Worm (Caenorhabditis elegans): ENCODE data around the gene his-61.

- TF ChIP-seq pha-2 (tag; optimal IDR thresholded peaks at IDR 0.05): no peak
- TF ChIP-seq ceh-6 (GFP tag; optimal IDR thresholded peaks at IDR 0.05): no peak
- TF ChIP-seq nhr-11 (tag; optimal IDR thresholded peaks at IDR 0.05): no peak
- no peak for TF ChIP-seq tbx-2 (tag; optimal IDR thresholded peaks at IDR 0.05)
- TF ChIP-seq rnt-1 (tag; optimal IDR thresholded peaks at IDR 0.05): no peak
- TF ChIP-seq ttx-3 (tag; optimal IDR thresholded peaks at IDR 0.05): no peak
These were observed 22.8 kb upstream of the his-61 start for ce11 chrIV:7508850-7509249.

Measured in whole organism, late embryonic.